Worm (Caenorhabditis elegans): Measurements from ENCODE around the gene Y52E8A.2.

The Y52E8A.2 gene

DNA sequence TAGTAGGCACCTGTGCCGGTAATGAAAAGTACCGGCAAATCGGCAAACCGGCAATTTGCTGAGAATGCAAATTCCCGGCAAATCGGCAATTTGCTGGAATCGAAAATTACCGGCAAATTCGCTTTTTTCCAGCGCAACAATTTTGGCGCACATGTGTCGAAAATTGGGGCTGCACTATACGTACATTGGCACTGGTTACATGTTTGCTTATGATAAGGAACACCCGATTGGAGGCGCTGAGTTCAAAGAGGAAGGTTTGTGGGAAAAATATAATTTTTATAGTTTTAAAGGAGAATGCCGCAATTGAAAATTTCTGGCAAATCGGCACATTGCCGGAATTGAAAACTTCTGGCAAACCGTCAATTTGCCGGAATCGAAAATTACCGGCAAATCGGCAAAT lies 23.4 kb upstream of the Y52E8A.2 start:
- TF ChIP-seq sox-2 (GFP tag; IDR thresholded peaks at IDR 0.05), result no peak
- no peak for TF ChIP-seq unc-3 (GFP tag; conservative IDR thresholded peaks at IDR 0.05)
- TF ChIP-seq unc-3 (tag; optimal IDR thresholded peaks at IDR 0.05), result no peak
- no peak for TF ChIP-seq fkh-6 (tag; optimal IDR thresholded peaks at IDR 0.05)
- no peak for TF ChIP-seq Y22D7AL.16 (tag; optimal IDR thresholded peaks at IDR 0.05)
- no peak for TF ChIP-seq elt-4 (tag; optimal IDR thresholded peaks at IDR 0.05)
- no peak for TF ChIP-seq hlh-6 (tag; optimal IDR thresholded peaks at IDR 0.05)
- no peak for TF ChIP-seq pha-4 (tag; optimal IDR thresholded peaks at IDR 0.05)
- no peak for TF ChIP-seq lin-11 (tag; optimal IDR thresholded peaks at IDR 0.05)
- no peak for TF ChIP-seq tbx-2 (tag; optimal IDR thresholded peaks at IDR 0.05)
- no peak for TF ChIP-seq odd-2 (tag; optimal IDR thresholded peaks at IDR 0.05)
- TF ChIP-seq ttx-3 (tag; optimal IDR thresholded peaks at IDR 0.05), result no peak
- no peak for TF ChIP-seq ceh-31 (tag; optimal IDR thresholded peaks at IDR 0.05)
- no peak for TF ChIP-seq ceh-48 (tag; optimal IDR thresholded peaks at IDR 0.05)
- TF ChIP-seq F13H6.1 (tag; optimal IDR thresholded peaks at IDR 0.05), result no peak
- no peak for TF ChIP-seq sox-4 (tag; optimal IDR thresholded peaks at IDR 0.05)
- no peak for TF ChIP-seq gmeb-2 (tag; optimal IDR thresholded peaks at IDR 0.05)

DNA sequence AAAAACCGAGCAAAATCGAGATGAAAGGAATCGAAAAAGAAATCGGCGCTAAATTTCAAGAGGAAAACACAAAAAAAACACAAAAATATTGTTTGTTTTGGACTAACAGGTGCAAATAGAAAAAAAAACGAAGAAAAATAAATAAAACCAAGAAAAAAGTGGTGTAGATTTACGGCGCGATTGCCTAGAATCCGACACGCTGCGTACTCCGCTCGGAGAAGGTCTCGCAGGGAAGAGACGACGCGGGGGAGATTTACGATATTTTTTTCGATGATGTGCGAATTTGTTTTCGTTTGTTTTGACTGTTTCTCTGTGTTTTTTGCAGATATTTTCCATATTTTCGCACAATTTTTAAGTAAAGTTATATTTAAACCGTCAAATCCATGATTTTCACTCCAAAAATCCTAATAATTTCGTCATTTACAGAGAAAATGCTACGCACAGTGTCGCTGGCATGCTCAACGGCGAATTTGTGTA lies 21.4 kb upstream of the Y52E8A.2 start, which contains the start of gene sco-1:
sco-1 (plus strand) TSS at position 427 of the 477 bp plus-strand sequence.
- TF ChIP-seq tbx-2 (tag; optimal IDR thresholded peaks at IDR 0.05), result peak; percentile 86
- TF ChIP-seq dve-1 (tag; optimal IDR thresholded peaks at IDR 0.05), result peak; percentile 76
- no peak for TF ChIP-seq madf-2 (tag; optimal IDR thresholded peaks at IDR 0.05)
- TF ChIP-seq nhr-11 (tag; optimal IDR thresholded peaks at IDR 0.05), result no peak
- TF ChIP-seq sox-2 (GFP tag; IDR thresholded peaks at IDR 0.05), result no peak
- TF ChIP-seq mec-3 (tag; optimal IDR thresholded peaks at IDR 0.05; ENCODE audit: borderline replicate concordance), result peak; percentile 48
- no peak for TF ChIP-seq hlh-6 (tag; optimal IDR thresholded peaks at IDR 0.05)
- TF ChIP-seq Y22D7AL.16 (tag; optimal IDR thresholded peaks at IDR 0.05), result no peak
- no peak for TF ChIP-seq pros-1 (tag; optimal IDR thresholded peaks at IDR 0.05)
- TF ChIP-seq ceh-18 (tag; optimal IDR thresholded peaks at IDR 0.05), result peak; percentile 65
- no peak for TF ChIP-seq ceh-6 (GFP tag; optimal IDR thresholded peaks at IDR 0.05)
- peak; percentile 8 for TF ChIP-seq che-1 (tag; optimal IDR thresholded peaks at IDR 0.05)
- peak; percentile 83 for TF ChIP-seq nfya-1 (tag; optimal IDR thresholded peaks at IDR 0.05)
- no peak for TF ChIP-seq gmeb-2 (tag; optimal IDR thresholded peaks at IDR 0.05)
- no peak for TF ChIP-seq dmd-4 (tag; optimal IDR thresholded peaks at IDR 0.05; ENCODE audit: borderline replicate concordance)
- peak; percentile 48 for TF ChIP-seq pqm-1 (tag; optimal IDR thresholded peaks at IDR 0.05)
- TF ChIP-seq pag-3 (tag; optimal IDR thresholded peaks at IDR 0.05; ENCODE audit: borderline replicate concordance), result no peak
- TF ChIP-seq pat-9 (tag; optimal IDR thresholded peaks at IDR 0.05), result no peak
- TF ChIP-seq syd-9 (tag; optimal IDR thresholded peaks at IDR 0.05), result no peak
- no peak for TF ChIP-seq sox-4 (tag; optimal IDR thresholded peaks at IDR 0.05)
- TF ChIP-seq ceh-9 (tag; optimal IDR thresholded peaks at IDR 0.05), result no peak
- TF ChIP-seq fax-1 (tag; optimal IDR thresholded peaks at IDR 0.05), result no peak
- peak; percentile 71 for TF ChIP-seq ceh-14 (tag; optimal IDR thresholded peaks at IDR 0.05)
- no peak for TF ChIP-seq odd-2 (tag; optimal IDR thresholded peaks at IDR 0.05)
- no peak for TF ChIP-seq pha-4 (tag; optimal IDR thresholded peaks at IDR 0.05)
- peak; percentile 76 for TF ChIP-seq ref-2 (tag; optimal IDR thresholded peaks at IDR 0.05)
- TF ChIP-seq C38D4.7 (GFP tag; optimal IDR thresholded peaks at IDR 0.05), result no peak
- TF ChIP-seq pha-2 (tag; optimal IDR thresholded peaks at IDR 0.05), result no peak
- TF ChIP-seq elt-2 (tag; optimal IDR thresholded peaks at IDR 0.05), result peak; percentile 84
- TF ChIP-seq ceh-31 (tag; optimal IDR thresholded peaks at IDR 0.05), result peak; percentile 95
- peak; percentile 92 for TF ChIP-seq ets-4 (tag; optimal IDR thresholded peaks at IDR 0.05)
- no peak for TF ChIP-seq hlh-30 (tag; optimal IDR thresholded peaks at IDR 0.05; ENCODE audit: insufficient read depth)
- TF ChIP-seq ceh-22 (tag; optimal IDR thresholded peaks at IDR 0.05), result no peak
- no peak for TF ChIP-seq unc-86 (tag; optimal IDR thresholded peaks at IDR 0.05)
- peak; percentile 83 for TF ChIP-seq ceh-2 (tag; optimal IDR thresholded peaks at IDR 0.05)
- no peak for TF ChIP-seq eyg-1 (tag; optimal IDR thresholded peaks at IDR 0.05)
- no peak for TF ChIP-seq T23F11.4 (GFP tag; optimal IDR thresholded peaks at IDR 0.05)
- peak; percentile 11 for TF ChIP-seq ceh-48 (tag; optimal IDR thresholded peaks at IDR 0.05)
- TF ChIP-seq lin-11 (tag; optimal IDR thresholded peaks at IDR 0.05), result no peak
- no peak for TF ChIP-seq K02D7.2 (tag; optimal IDR thresholded peaks at IDR 0.05)
- TF ChIP-seq pax-1 (tag; optimal IDR thresholded peaks at IDR 0.05), result peak; percentile 83
- TF ChIP-seq K09A11.1 (tag; optimal IDR thresholded peaks at IDR 0.05; ENCODE audit: insufficient read depth), result peak; percentile 13
- no peak for TF ChIP-seq nhr-232 (tag; optimal IDR thresholded peaks at IDR 0.05)
- peak; percentile 87 for TF ChIP-seq ceh-34 (tag; optimal IDR thresholded peaks at IDR 0.05)

Measured in whole organism, late embryonic.